Worm (Caenorhabditis elegans) whole organism, L4/young adult: ENCODE measurements around the gene hal-3.

Experiments
- W03F9.2 ChIP-seq: fragments of 150-350 bp; optimal IDR thresholded peaks from 2 replicates; lab custom pipeline; 2014; ENCODE audit warnings: missing biosample characterization, missing genetic modification characterization
- dao-5 ChIP-seq: sonication (generic microtip); optimal IDR thresholded peaks from 2 replicates; lab custom pipeline; 2016; ENCODE audit warnings: missing genotype, missing genetic modification characterization, moderate library complexity, missing compliant biosample characterization

DNA sequence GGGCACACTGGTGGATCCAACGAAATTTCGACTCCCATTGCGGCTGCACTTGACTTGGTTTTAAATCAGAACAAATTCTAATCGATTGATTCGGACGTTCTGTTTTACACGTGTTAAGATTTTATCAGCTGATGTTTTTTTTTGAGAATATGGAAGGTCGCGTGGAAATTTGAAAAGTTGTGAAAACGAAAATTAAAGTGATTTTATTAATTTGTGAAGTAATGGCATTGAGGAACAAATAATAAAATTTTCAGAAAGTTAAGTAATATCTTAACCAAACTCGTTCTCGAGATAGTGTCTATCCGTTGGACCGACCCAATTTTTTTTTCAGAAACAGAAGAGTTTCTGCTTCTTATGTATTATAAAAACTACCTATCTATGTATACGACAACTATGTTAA lies 34.8 kb upstream of the hal-3 start, which contains the start of gene ZK1307.4:
- TF ChIP-seq dao-5 (no peak), W03F9.2 (tag; lab: Kevin White, UChicago) (no peak)
